Worm (Caenorhabditis elegans) whole organism, mixed stage, embryonic: ENCODE measurements around the gene F07E5.12.

ENCODE experiments used
- M03D4.4 ChIP-seq: sonication (generic microtip); optimal IDR thresholded peaks from 2 replicates; lab custom pipeline; 2017; ENCODE audit warnings: mild to moderate bottlenecking, missing genetic modification characterization, missing compliant biosample characterization
- bed-3 ChIP-seq: fragments of 200-800 bp; sonication (Bioruptor generic); optimal IDR thresholded peaks from 3 replicates; lab custom pipeline; 2018; ENCODE audit warnings: mild to moderate bottlenecking, missing genetic modification characterization, moderate library complexity, missing compliant biosample characterization
- ceh-39 ChIP-seq: fragments of 150-350 bp; optimal IDR thresholded peaks from 2 replicates; lab custom pipeline; 2014; ENCODE audit warnings: missing biosample characterization, missing genetic modification characterization
- ceh-43 ChIP-seq: fragments of 200-800 bp; sonication (Bioruptor generic); optimal IDR thresholded peaks from 2 replicates; lab custom pipeline; 2018; ENCODE audit warnings: mild to moderate bottlenecking, missing genetic modification characterization, moderate library complexity, missing compliant biosample characterization
- ces-1 ChIP-seq: fragments of 150-350 bp; optimal IDR thresholded peaks from 2 replicates; lab custom pipeline; 2014; ENCODE audit warnings: missing biosample characterization, missing genetic modification reagents, missing genetic modification characterization
- cnd-1 ChIP-seq: fragments of 200-800 bp; sonication (Bioruptor generic); optimal IDR thresholded peaks from 2 replicates; lab custom pipeline; 2018; ENCODE audit warnings: mild to moderate bottlenecking, missing genetic modification characterization, missing compliant biosample characterization
- elt-1 ChIP-seq: sonication (generic microtip); optimal IDR thresholded peaks from 2 replicates; lab custom pipeline; 2017; ENCODE audit warnings: missing genetic modification characterization, mild to moderate bottlenecking, missing compliant biosample characterization, antibody characterized with exemption, moderate library complexity, borderline replicate concordance; ENCODE audit not compliant: insufficient read depth
- ham-2 ChIP-seq: fragments of 200-800 bp; sonication (Bioruptor generic); optimal IDR thresholded peaks from 2 replicates; lab custom pipeline; 2018; ENCODE audit warnings: mild to moderate bottlenecking, missing genetic modification characterization, missing compliant biosample characterization
- hlh-1 ChIP-seq: fragments of 150-350 bp; optimal IDR thresholded peaks from 2 replicates; lab custom pipeline; 2014; ENCODE audit warnings: missing biosample characterization, missing genetic modification reagents, missing genetic modification characterization
- lin-13 ChIP-seq: fragments of 150-350 bp; optimal IDR thresholded peaks from 2 replicates; lab custom pipeline; 2014; ENCODE audit warnings: missing biosample characterization, missing genetic modification characterization
- lin-32 ChIP-seq: fragments of 200-800 bp; sonication (Bioruptor generic); optimal IDR thresholded peaks from 2 replicates; lab custom pipeline; 2018; ENCODE audit warnings: mild to moderate bottlenecking, missing genetic modification characterization, missing compliant biosample characterization
- lsy-2 ChIP-seq: fragments of 150-350 bp; optimal IDR thresholded peaks from 2 replicates; lab custom pipeline; 2014; ENCODE audit warnings: missing biosample characterization, missing genetic modification characterization
- mls-2 ChIP-seq: sonication (generic microtip); optimal IDR thresholded peaks from 2 replicates; lab custom pipeline; 2016; ENCODE audit warnings: mild to moderate bottlenecking, missing genetic modification characterization, moderate library complexity, missing compliant biosample characterization
- nhr-12 ChIP-seq: fragments of 150-350 bp; optimal IDR thresholded peaks from 2 replicates; lab custom pipeline; 2014; ENCODE audit warnings: missing biosample characterization, missing genetic modification characterization
- nhr-2 ChIP-seq: fragments of 150-350 bp; optimal IDR thresholded peaks from 2 replicates; lab custom pipeline; 2014; ENCODE audit warnings: missing biosample characterization, missing genetic modification characterization
- nhr-237 ChIP-seq: fragments of 150-350 bp; optimal IDR thresholded peaks from 2 replicates; lab custom pipeline; 2014; ENCODE audit warnings: missing biosample characterization, missing genetic modification characterization
- pha-4 ChIP-seq: fragments of 150-350 bp; optimal IDR thresholded peaks from 2 replicates; lab custom pipeline; 2018; ENCODE audit warnings: missing biosample characterization, missing genetic modification reagents, missing genetic modification characterization
- snpc-4 ChIP-seq: fragments of 150-350 bp; optimal IDR thresholded peaks from 2 replicates; lab custom pipeline; 2014; ENCODE audit warnings: missing biosample characterization, missing genetic modification characterization
- sptf-1 ChIP-seq: sonication (generic microtip); optimal IDR thresholded peaks from 2 replicates; lab custom pipeline; 2017; ENCODE audit warnings: mild to moderate bottlenecking, missing genetic modification characterization, moderate library complexity, missing compliant biosample characterization
- unc-120 ChIP-seq: sonication (generic microtip); optimal IDR thresholded peaks from 2 replicates; lab custom pipeline; 2017; ENCODE audit warnings: missing genetic modification characterization, missing compliant biosample characterization; ENCODE audit not compliant: poor library complexity, severe bottlenecking
- unc-39 ChIP-seq: fragments of 150-350 bp; optimal IDR thresholded peaks from 2 replicates; lab custom pipeline; 2014; ENCODE audit warnings: missing biosample characterization, missing genetic modification characterization
- unc-62 ChIP-seq: fragments of 150-350 bp; optimal IDR thresholded peaks from 2 replicates; lab custom pipeline; 2014; ENCODE audit warnings: missing biosample characterization, missing genetic modification reagents, missing genetic modification characterization
- zip-8 ChIP-seq: fragments of 150-350 bp; optimal IDR thresholded peaks from 2 replicates; lab custom pipeline; 2014; ENCODE audit warnings: missing biosample characterization, missing genetic modification characterization

F07E5.12 gene

DNA sequence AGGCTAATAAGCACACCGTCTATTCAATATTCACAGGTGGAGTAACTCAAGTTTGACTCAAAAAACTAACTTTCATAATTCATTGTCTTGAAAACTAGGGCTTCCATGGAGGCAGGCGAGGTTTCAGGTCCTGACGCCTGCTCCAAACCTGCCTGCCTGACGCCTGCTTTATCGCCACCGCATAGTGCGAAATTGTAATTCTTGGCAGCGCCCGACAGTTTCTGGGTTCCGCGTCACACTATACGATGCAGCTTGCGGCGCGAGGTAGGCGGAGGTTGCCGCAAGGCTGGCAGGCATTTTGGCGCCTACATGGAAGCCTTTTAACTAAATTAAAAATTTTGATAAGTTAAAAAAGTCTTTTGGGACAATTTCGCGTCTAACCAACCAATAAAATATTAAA, 19.4 kb downstream of the F07E5.12 start:
- TF ChIP-seq lin-32 (GFP tag; lab: Kevin White, UChicago) (no peak), sptf-1 (tag; lab: Kevin White, UChicago) (no peak), nhr-237 (tag; lab: Kevin White, UChicago) (no peak), unc-39 (tag; lab: Kevin White, UChicago) (no peak), ces-1 (GFP tag; lab: Kevin White, UChicago) (no peak), ham-2 (GFP tag; lab: Kevin White, UChicago) (no peak), M03D4.4 (no peak), unc-62 (GFP tag; lab: Kevin White, UChicago) (no peak)

DNA sequence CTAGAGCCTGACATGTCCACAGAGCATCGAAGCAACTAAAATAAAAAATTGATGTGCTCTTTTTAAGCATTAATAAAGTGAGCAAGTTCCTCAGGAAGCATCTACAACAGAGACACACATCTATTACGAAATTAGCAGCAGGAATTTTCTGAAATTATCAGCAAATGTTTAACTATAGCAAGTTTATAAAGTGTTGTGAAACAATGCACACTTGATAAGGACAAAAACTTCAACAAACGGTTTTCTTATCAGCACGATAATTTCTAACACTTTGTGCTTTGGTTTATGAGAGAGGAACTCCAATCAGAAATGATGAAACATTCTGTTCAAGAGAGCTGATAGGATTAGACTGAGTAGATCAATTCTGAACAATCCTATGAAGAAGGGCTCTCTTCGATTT, 22.8 kb downstream of the F07E5.12 start, which contains the start of gene trpl-5:
TSS of gene trpl-5 (minus strand) at position 32 of the 400 bp plus-strand sequence.
- TF ChIP-seq M03D4.4 (no peak), hlh-1 (tag; lab: Kevin White, UChicago) (no peak), unc-39 (tag; lab: Kevin White, UChicago) (no peak), lsy-2 (tag; lab: Kevin White, UChicago) (no peak), lin-13 (tag; lab: Kevin White, UChicago) (no peak), nhr-237 (tag; lab: Kevin White, UChicago) (no peak), nhr-2 (tag; lab: Kevin White, UChicago) (no peak), mls-2 (tag; lab: Kevin White, UChicago) (no peak), lin-32 (GFP tag; lab: Kevin White, UChicago) (no peak), zip-8 (no peak), ceh-39 (tag; lab: Kevin White, UChicago) (no peak)

- TF ChIP-seq lin-32 (GFP tag; lab: Kevin White, UChicago) = peak; percentile 82
- peak; percentile 1 for TF ChIP-seq hlh-1 (tag; lab: Kevin White, UChicago)
- TF ChIP-seq lin-13 (tag; lab: Kevin White, UChicago) = peak; percentile 2
- TF ChIP-seq cnd-1 (tag; lab: Kevin White, UChicago) = peak; percentile 62
- no peak for TF ChIP-seq nhr-2 (tag; lab: Kevin White, UChicago)
- TF ChIP-seq snpc-4 (tag; lab: Kevin White, UChicago) = no peak
- TF ChIP-seq unc-62 (GFP tag; lab: Kevin White, UChicago) = no peak
- TF ChIP-seq elt-1 = no peak
Observed at ce11 chrII:2091972-2092371, 24.2 kb downstream of the F07E5.12 start, which contains the start of gene T16A1.10. Gene T16A1.10, minus strand, starts transcription at chrII:2092094.

DNA sequence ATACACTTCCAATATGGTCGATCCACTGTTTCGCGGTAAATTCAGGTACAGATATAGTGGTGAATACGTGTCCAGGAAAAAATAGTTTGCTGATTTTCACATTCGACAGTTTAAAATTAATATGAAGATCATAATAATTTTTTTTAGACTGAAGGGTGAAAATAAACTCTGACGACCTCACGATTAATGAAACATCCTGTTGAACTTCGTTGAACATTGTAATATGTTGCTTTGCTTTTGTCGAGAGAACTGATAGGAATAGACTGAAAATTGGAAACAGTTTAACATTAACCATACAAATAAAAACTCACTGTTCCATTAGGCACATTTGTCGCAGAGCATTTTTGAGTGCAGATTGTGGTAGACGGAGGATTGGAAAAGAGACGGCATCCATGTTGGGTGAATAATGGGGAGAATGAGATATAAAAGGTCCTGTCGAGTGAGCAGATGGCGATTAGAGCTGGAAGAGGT, 25.7 kb downstream of the F07E5.12 start, which contains the start of gene fbxb-37:
TSS of gene fbxb-37 (minus strand) at position 421 of the 471 bp plus-strand sequence.
- TF ChIP-seq nhr-2 (tag; lab: Kevin White, UChicago) (peak; percentile 26), ces-1 (GFP tag; lab: Kevin White, UChicago) (no peak)

DNA sequence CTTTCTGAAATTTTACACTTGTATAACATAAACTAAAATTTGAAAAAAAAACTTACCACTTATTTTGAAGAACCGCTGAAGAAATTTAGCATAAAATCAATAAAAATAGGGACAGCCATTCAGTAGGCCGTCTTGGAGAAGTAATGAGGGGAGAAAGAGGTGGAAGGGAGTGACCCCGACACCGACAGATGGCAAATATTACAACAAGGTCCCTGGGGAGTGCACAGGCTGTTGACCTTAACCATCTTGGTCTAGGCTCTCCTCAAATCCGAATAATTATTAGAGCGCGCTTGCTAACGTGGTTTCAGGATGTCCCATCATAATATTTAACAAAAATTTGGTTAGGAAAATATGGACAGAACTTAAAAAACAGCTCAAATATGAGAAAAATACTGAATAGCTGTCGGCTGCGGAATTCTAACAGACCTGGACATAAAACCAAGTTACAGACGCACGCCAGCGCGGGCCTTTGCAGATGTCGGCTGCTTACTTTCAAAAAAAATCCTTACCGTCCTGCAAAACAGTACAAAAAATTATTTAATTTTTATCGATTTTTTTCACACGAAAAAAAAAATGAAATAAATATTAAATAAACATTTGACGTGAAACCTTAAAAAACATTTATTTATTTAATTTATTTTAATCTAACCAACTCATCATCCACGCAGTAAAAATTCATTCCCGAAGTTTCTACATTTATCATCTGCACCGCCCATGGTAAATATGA, 27.3 kb downstream of the F07E5.12 start, which contains the start of gene T16A1.2:
TSS of gene T16A1.2 (plus strand) at position 677 of the 727 bp plus-strand sequence.
- TF ChIP-seq hlh-1 (tag; lab: Kevin White, UChicago) (no peak), lin-32 (GFP tag; lab: Kevin White, UChicago) (no peak), nhr-2 (tag; lab: Kevin White, UChicago) (peak; percentile 68), nhr-12 (tag; lab: Kevin White, UChicago) (no peak), pha-4 (tag; lab: Kevin White, UChicago) (no peak), cnd-1 (tag; lab: Kevin White, UChicago) (peak; percentile 74)

DNA sequence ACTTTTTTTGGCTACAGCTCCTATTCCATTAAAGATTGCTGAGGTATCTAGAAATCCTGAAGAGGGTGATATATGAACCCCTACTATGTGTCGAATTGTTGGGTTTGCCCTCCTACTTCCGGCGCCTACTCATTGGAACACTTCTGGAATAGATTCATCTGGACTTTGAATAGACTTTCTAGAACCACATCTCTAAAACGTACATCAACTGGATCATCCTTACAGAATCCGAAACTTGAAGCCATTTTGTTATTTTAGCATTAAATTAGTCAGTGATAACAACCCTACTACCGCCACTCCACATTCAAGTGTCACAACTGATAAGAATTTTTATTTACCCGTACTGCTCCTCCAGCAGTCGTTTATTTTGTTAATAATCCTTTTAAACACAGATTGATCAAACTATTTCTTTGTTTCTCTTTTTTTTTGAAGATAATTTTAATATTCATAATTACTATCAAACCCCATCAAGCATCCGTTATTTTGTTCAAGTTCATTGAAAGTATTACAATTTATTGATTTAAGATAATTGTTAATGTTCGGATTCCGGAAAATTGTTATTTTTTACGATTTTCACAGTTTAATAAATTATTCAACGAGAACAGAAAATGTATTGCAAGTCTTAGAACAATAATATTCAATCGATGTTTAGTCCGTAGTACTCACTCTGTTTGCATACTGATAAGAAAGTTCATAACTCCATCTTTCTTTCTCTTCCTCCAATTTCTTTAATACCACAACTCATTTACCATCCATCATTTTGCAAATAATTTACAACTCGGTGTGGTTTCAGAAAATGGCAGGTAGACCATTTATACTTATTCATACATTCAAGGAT, 31.6 kb downstream of the F07E5.12 start, which contains the start of gene math-42:
TSS of gene math-42 (plus strand) at position 788 of the 838 bp plus-strand sequence.
- TF ChIP-seq nhr-237 (tag; lab: Kevin White, UChicago) = no peak
- TF ChIP-seq unc-120 (tag; lab: Kevin White, UChicago) = no peak
- TF ChIP-seq bed-3 (GFP tag; lab: Kevin White, UChicago) = no peak
- TF ChIP-seq cnd-1 (tag; lab: Kevin White, UChicago) = no peak
- no peak for TF ChIP-seq pha-4 (tag; lab: Kevin White, UChicago)
- no peak for TF ChIP-seq ceh-43
- TF ChIP-seq nhr-2 (tag; lab: Kevin White, UChicago) = no peak
- TF ChIP-seq M03D4.4 = no peak
